Worm (Caenorhabditis elegans) whole organism, early embryonic: Measurements from ENCODE around the gene gsnl-1.

Source experiments
- ama-1 ChIP-seq: fragments of 150-350 bp; optimal IDR thresholded peaks from 2 replicates; lab custom pipeline; 2014
- ceh-36 ChIP-seq: sonication (generic microtip); optimal IDR thresholded peaks from 2 replicates; lab custom pipeline; 2016; ENCODE audit warnings: missing genetic modification characterization, inconsistent platforms, missing compliant biosample characterization
- hmbx-1 ChIP-seq: sonication (generic microtip); optimal IDR thresholded peaks from 2 replicates; lab custom pipeline; 2016; ENCODE audit warnings: mild to moderate bottlenecking, missing genetic modification characterization, missing compliant biosample characterization
- hmg-4 ChIP-seq: fragments of 200-800 bp; sonication (Bioruptor generic); optimal IDR thresholded peaks from 2 replicates; lab custom pipeline; 2018; ENCODE audit warnings: mild to moderate bottlenecking, missing genetic modification characterization, missing compliant biosample characterization
- hnd-1 ChIP-seq: sonication (generic microtip); optimal IDR thresholded peaks from 2 replicates; lab custom pipeline; 2016; ENCODE audit warnings: missing genetic modification characterization, missing compliant biosample characterization

DNA sequence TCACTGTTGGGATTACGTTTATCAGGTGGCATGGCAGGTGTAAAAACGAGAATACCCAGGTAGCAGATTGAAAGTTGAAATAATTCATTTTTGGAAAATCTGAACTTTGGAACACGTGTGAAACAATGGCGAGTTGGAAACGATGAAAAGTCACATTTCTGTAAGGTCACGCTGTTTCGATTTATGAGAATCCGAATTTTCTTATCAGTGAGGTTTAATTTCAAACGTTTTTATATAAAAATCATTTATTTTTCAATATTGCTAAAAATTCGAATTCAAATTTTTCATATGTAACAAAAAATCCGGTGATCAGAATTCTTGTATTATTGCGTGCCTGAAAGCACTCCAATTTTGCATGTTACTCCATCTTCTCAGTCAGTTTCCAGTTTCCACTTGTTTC lies 34.2 kb upstream of the gsnl-1 start, which contains the start of gene F07D3.3:
- TF ChIP-seq ama-1 (lab: Kevin White, UChicago), result no peak
- no peak for TF ChIP-seq ceh-36 (tag; lab: Kevin White, UChicago)
- TF ChIP-seq hmbx-1 (tag; lab: Kevin White, UChicago), result no peak
- no peak for TF ChIP-seq hmg-4 (GFP tag; lab: Kevin White, UChicago)
- TF ChIP-seq hnd-1 (tag; lab: Kevin White, UChicago), result no peak
